Worm (Caenorhabditis elegans) whole organism, early embryonic: ENCODE data around the gene his-41.

Experiments
- B0310.2 ChIP-seq: sonication (generic microtip); optimal IDR thresholded peaks from 2 replicates; lab custom pipeline; 2016; ENCODE audit warnings: mild to moderate bottlenecking, missing genetic modification characterization, missing compliant biosample characterization
- aly-1 ChIP-seq: sonication (generic microtip); optimal IDR thresholded peaks from 2 replicates; lab custom pipeline; 2016; ENCODE audit warnings: missing genetic modification characterization, missing compliant biosample characterization
- ama-1 ChIP-seq: fragments of 150-350 bp; optimal IDR thresholded peaks from 2 replicates; lab custom pipeline; 2014
- ceh-36 ChIP-seq: sonication (generic microtip); optimal IDR thresholded peaks from 2 replicates; lab custom pipeline; 2016; ENCODE audit warnings: missing genetic modification characterization, inconsistent platforms, missing compliant biosample characterization
- hmg-4 ChIP-seq: fragments of 200-800 bp; sonication (Bioruptor generic); optimal IDR thresholded peaks from 2 replicates; lab custom pipeline; 2018; ENCODE audit warnings: mild to moderate bottlenecking, missing genetic modification characterization, missing compliant biosample characterization

DNA sequence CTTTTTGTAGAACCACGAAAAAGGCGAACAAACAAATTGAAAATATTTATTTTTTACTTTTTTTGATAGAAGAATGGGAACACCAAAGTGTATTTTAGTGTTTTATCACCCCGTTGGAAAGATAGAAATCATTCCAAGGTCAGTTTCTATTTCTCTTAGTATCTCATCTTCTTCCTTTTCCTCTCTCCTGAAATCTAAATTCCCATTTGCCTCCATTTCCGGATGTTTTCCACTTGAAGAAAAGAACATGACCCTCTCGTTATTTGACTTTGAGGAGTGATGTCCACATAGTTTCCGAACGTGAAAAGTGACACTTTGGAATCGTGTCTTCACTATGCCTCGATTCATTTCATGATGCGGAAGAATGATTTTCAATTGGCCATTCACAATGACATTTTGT, 42.3 kb downstream of the his-41 start:
- no peak for TF ChIP-seq ama-1 (lab: Kevin White, UChicago)
- no peak for TF ChIP-seq ceh-36 (tag; lab: Kevin White, UChicago)
- no peak for TF ChIP-seq B0310.2
- no peak for TF ChIP-seq aly-1
- TF ChIP-seq hmg-4 = no peak
